Worm (Caenorhabditis elegans): ENCODE results near the gene F55B11.6.

- TF ChIP-seq him-1 (tag; optimal IDR thresholded peaks at IDR 0.05) (no peak), dao-5 (tag; optimal IDR thresholded peaks at IDR 0.05) (no peak)
Measured at ce11 chrIV:14421938-14422337, 4.9 kb upstream of the F55B11.6 start, which contains the start of gene F55B11.7.
